Fruit fly (Drosophila melanogaster) whole organism, embryonic: ENCODE results near the gene CG6094.

Source experiments
- Aef1 ChIP-seq: fragments of 200-800 bp; sonication (Bioruptor generic); IDR thresholded peaks from 3 replicates; pipeline ENCODE4 v1.3.6; 2022; ENCODE audit warnings: missing biosample characterization, missing genetic modification characterization
- CG10959 ChIP-seq: fragments of 200-800 bp; sonication (Bioruptor generic); IDR thresholded peaks from 2 replicates; pipeline ENCODE4 v1.3.6; 2022; ENCODE audit warnings: missing biosample characterization, missing genetic modification characterization
- CG11696 ChIP-seq: fragments of 200-800 bp; sonication (Bioruptor generic); IDR thresholded peaks from 2 replicates; pipeline ENCODE4 v1.3.6; 2022; ENCODE audit warnings: missing biosample characterization, missing genetic modification characterization
- CG11723 ChIP-seq: fragments of 200-800 bp; sonication (Bioruptor generic); optimal IDR thresholded peaks from 2 replicates; lab custom pipeline; 2017; ENCODE audit warnings: missing biosample characterization, mild to moderate bottlenecking, missing genetic modification characterization
- CG12071 ChIP-seq: fragments of 200-800 bp; sonication (Bioruptor generic); optimal IDR thresholded peaks from 3 replicates; lab custom pipeline; 2018; ENCODE audit warnings: missing biosample characterization, mild to moderate bottlenecking, missing genetic modification characterization
- CG12155 ChIP-seq: fragments of 200-800 bp; sonication (Bioruptor generic); optimal IDR thresholded peaks from 3 replicates; lab custom pipeline; 2016; ENCODE audit warnings: missing biosample characterization, missing genetic modification characterization
- CG17186 ChIP-seq: fragments of 200-800 bp; sonication (Bioruptor generic); optimal IDR thresholded peaks from 3 replicates; lab custom pipeline; 2017; ENCODE audit warnings: missing biosample characterization, missing genetic modification reagents, missing genetic modification characterization
- CG18476 ChIP-seq: fragments of 200-800 bp; sonication (Bioruptor generic); optimal IDR thresholded peaks from 2 replicates; lab custom pipeline; 2016; ENCODE audit warnings: missing biosample characterization, mild to moderate bottlenecking, missing genetic modification characterization
- CG3065 ChIP-seq: fragments of 200-800 bp; sonication (Bioruptor generic); optimal IDR thresholded peaks from 2 replicates; lab custom pipeline; 2016; ENCODE audit warnings: missing biosample characterization, missing genetic modification characterization
- CG31388 ChIP-seq: fragments of 200-800 bp; sonication (Bioruptor generic); optimal IDR thresholded peaks from 2 replicates; lab custom pipeline; 2016; ENCODE audit warnings: missing biosample characterization, missing genetic modification characterization
- CG5180 ChIP-seq: fragments of 200-800 bp; sonication (Bioruptor generic); optimal IDR thresholded peaks from 3 replicates; lab custom pipeline; 2017; ENCODE audit warnings: missing biosample characterization, missing genetic modification characterization, mild to moderate bottlenecking, moderate library complexity, missing genetic modification reagents
- CG5953 ChIP-seq: fragments of 200-800 bp; sonication (Bioruptor generic); IDR thresholded peaks from 2 replicates; pipeline ENCODE4 v1.3.6; 2022; ENCODE audit warnings: missing biosample characterization, missing genetic modification characterization
- CG7372 ChIP-seq: fragments of 200-800 bp; sonication (Bioruptor generic); IDR thresholded peaks from 2 replicates; pipeline ENCODE4 v1.3.6; 2022; ENCODE audit warnings: missing biosample characterization, missing genetic modification characterization
- CG7963 ChIP-seq: fragments of 200-800 bp; sonication (Bioruptor generic); IDR thresholded peaks from 3 replicates; pipeline ENCODE4 v1.3.6; 2022; ENCODE audit warnings: missing biosample characterization, missing genetic modification characterization; ENCODE audit not compliant: partially characterized antibody
- CG8388 ChIP-seq: fragments of 200-800 bp; sonication (Bioruptor generic); optimal IDR thresholded peaks from 2 replicates; lab custom pipeline; 2019; ENCODE audit warnings: missing biosample characterization, mild to moderate bottlenecking, missing genetic modification characterization, moderate library complexity
- CG9797 ChIP-seq: fragments of 200-800 bp; sonication (Bioruptor generic); optimal IDR thresholded peaks from 3 replicates; lab custom pipeline; 2018; ENCODE audit warnings: missing biosample characterization, mild to moderate bottlenecking, missing genetic modification characterization
- CG9817 ChIP-seq: fragments of 200-800 bp; sonication (Bioruptor generic); optimal IDR thresholded peaks from 2 replicates; lab custom pipeline; 2018; ENCODE audit warnings: missing biosample characterization, mild to moderate bottlenecking, missing genetic modification characterization, moderate library complexity
- Dad ChIP-seq: fragments of 200-800 bp; sonication (Bioruptor generic); optimal IDR thresholded peaks from 3 replicates; lab custom pipeline; 2016; ENCODE audit warnings: missing biosample characterization, missing genetic modification characterization
- Gug ChIP-seq: fragments of 200-800 bp; sonication (Bioruptor generic); IDR thresholded peaks from 4 replicates; pipeline ENCODE4 v1.3.6; 2022; ENCODE audit warnings: missing biosample characterization, missing genetic modification characterization
- H2.0 ChIP-seq: fragments of 200-800 bp; sonication (Bioruptor generic); IDR thresholded peaks from 2 replicates; pipeline ENCODE4 v1.3.6; 2022; ENCODE audit warnings: missing biosample characterization, missing genetic modification characterization
- HLH3B ChIP-seq: fragments of 200-800 bp; sonication (Bioruptor generic); IDR thresholded peaks from 2 replicates; pipeline ENCODE4 v1.3.6; 2022; ENCODE audit warnings: missing biosample characterization, missing genetic modification characterization
- HLH54F ChIP-seq: fragments of 200-800 bp; sonication (Bioruptor generic); optimal IDR thresholded peaks from 3 replicates; lab custom pipeline; 2016; ENCODE audit warnings: missing biosample characterization, missing genetic modification characterization
- Hand ChIP-seq: fragments of 200-800 bp; sonication (Bioruptor generic); optimal IDR thresholded peaks from 2 replicates; lab custom pipeline; 2017; ENCODE audit warnings: mild to moderate bottlenecking, missing biosample characterization, missing genetic modification reagents, missing genetic modification characterization
- Lim3 ChIP-seq: fragments of 200-800 bp; sonication (Bioruptor generic); IDR thresholded peaks from 2 replicates; pipeline ENCODE4 v1.3.6; 2022; ENCODE audit warnings: missing biosample characterization, missing genetic modification characterization
- MTF-1 ChIP-seq: fragments of 200-800 bp; sonication (Bioruptor generic); optimal IDR thresholded peaks from 2 replicates; lab custom pipeline; 2018; ENCODE audit warnings: missing biosample characterization, mild to moderate bottlenecking, missing genetic modification characterization, borderline replicate concordance
- NC2β ChIP-seq: fragments of 200-800 bp; sonication (Bioruptor generic); optimal IDR thresholded peaks from 2 replicates; lab custom pipeline; 2016; ENCODE audit warnings: missing biosample characterization, missing genetic modification characterization
- NK7.1 ChIP-seq: fragments of 200-800 bp; sonication (Bioruptor generic); optimal IDR thresholded peaks from 3 replicates; lab custom pipeline; 2016; ENCODE audit warnings: missing biosample characterization, missing genetic modification characterization
- Stat92E ChIP-seq, 3 experiments: fragments of >200 bp in 2 of 3; fragments of 200-800 bp in 1 of 3; sonication (Bioruptor generic) in 1 of 3; optimal IDR thresholded peaks; 2 replicates each; lab custom pipeline; 2017 to 2019; ENCODE audit warnings: missing biosample characterization in 3 of 3, missing genetic modification characterization in 3 of 3, mild to moderate bottlenecking in 1 of 3, moderate library complexity in 1 of 3
- Trl ChIP-seq, 3 experiments: fragments of >200 bp in 2 of 3; fragments of 200-800 bp in 1 of 3; sonication (Bioruptor generic) in 1 of 3; optimal IDR thresholded peaks; 2 replicates in 1 of 3; 3 replicates in 2 of 3; lab custom pipeline; 2016 to 2017; ENCODE audit warnings: missing biosample characterization in 1 of 3, missing genetic modification characterization in 1 of 3
- YL-1 ChIP-seq: fragments of 200-800 bp; sonication (Bioruptor generic); optimal IDR thresholded peaks from 3 replicates; lab custom pipeline; 2017; ENCODE audit warnings: missing biosample characterization, mild to moderate bottlenecking, missing genetic modification characterization
- bigmax ChIP-seq: fragments of 200-800 bp; sonication (Bioruptor generic); optimal IDR thresholded peaks from 2 replicates; lab custom pipeline; 2018; ENCODE audit warnings: missing biosample characterization, mild to moderate bottlenecking, missing genetic modification characterization
- br ChIP-seq: fragments of >200 bp; optimal IDR thresholded peaks from 2 replicates; lab custom pipeline; 2017
- croc ChIP-seq: fragments of 200-800 bp; sonication (Bioruptor generic); conservative IDR thresholded peaks from 3 replicates; pipeline ENCODE4 v1.3.6; 2022; ENCODE audit warnings: missing biosample characterization, missing genetic modification characterization
- crp ChIP-seq, 2 experiments: fragments of 200-800 bp; sonication (Bioruptor generic); optimal IDR thresholded peaks; 2 replicates in 1 of 2; 3 replicates in 1 of 2; lab custom pipeline; 2017; ENCODE audit warnings: missing biosample characterization in 2 of 2, missing genetic modification characterization in 2 of 2, mild to moderate bottlenecking in 1 of 2, moderate library complexity in 1 of 2
- dati ChIP-seq: fragments of 200-800 bp; sonication (Bioruptor generic); IDR thresholded peaks from 2 replicates; pipeline ENCODE4 v1.3.6; 2022; ENCODE audit warnings: missing biosample characterization, missing genetic modification characterization
- dmrt99B ChIP-seq: fragments of 200-800 bp; sonication (Bioruptor generic); optimal IDR thresholded peaks from 2 replicates; lab custom pipeline; 2018; ENCODE audit warnings: missing biosample characterization, mild to moderate bottlenecking, missing genetic modification characterization, moderate library complexity
- ems ChIP-seq: fragments of 200-800 bp; sonication (Bioruptor generic); optimal IDR thresholded peaks from 3 replicates; lab custom pipeline; 2016; ENCODE audit warnings: missing biosample characterization, missing genetic modification characterization
- eve ChIP-seq, 2 experiments: fragments of >200 bp; optimal IDR thresholded peaks; 2 replicates each; lab custom pipeline; 2017; ENCODE audit warnings: missing biosample characterization in 2 of 2, missing genetic modification characterization in 2 of 2
- gsb-n ChIP-seq: fragments of 200-800 bp; sonication (Bioruptor generic); optimal IDR thresholded peaks from 3 replicates; lab custom pipeline; 2018; ENCODE audit warnings: missing biosample characterization, mild to moderate bottlenecking, missing genetic modification characterization
- hb ChIP-seq: fragments of 200-800 bp; sonication (Bioruptor generic); IDR thresholded peaks from 3 replicates; pipeline ENCODE4 v1.3.6; 2022; ENCODE audit warnings: missing biosample characterization, missing genetic modification characterization; ENCODE audit not compliant: partially characterized antibody
- mirr ChIP-seq: fragments of 200-800 bp; sonication (Bioruptor generic); optimal IDR thresholded peaks from 3 replicates; lab custom pipeline; 2018; ENCODE audit warnings: missing biosample characterization, mild to moderate bottlenecking, missing genetic modification characterization
- nmo ChIP-seq: fragments of 200-800 bp; sonication (Bioruptor generic); optimal IDR thresholded peaks from 2 replicates; lab custom pipeline; 2018; ENCODE audit warnings: missing biosample characterization, mild to moderate bottlenecking, missing genetic modification characterization, moderate library complexity
- onecut ChIP-seq: fragments of 200-800 bp; sonication (Bioruptor generic); IDR thresholded peaks from 2 replicates; pipeline ENCODE4 v1.3.6; 2022; ENCODE audit warnings: missing biosample characterization, missing genetic modification characterization
- pho ChIP-seq: fragments of 200-800 bp; sonication (Bioruptor generic); optimal IDR thresholded peaks from 2 replicates; lab custom pipeline; 2016; ENCODE audit warnings: missing biosample characterization, missing genetic modification characterization
- pzg ChIP-seq: fragments of 200-800 bp; sonication (Bioruptor generic); optimal IDR thresholded peaks from 3 replicates; lab custom pipeline; 2018; ENCODE audit warnings: missing biosample characterization, mild to moderate bottlenecking, missing genetic modification characterization, moderate library complexity
- scrt ChIP-seq: fragments of 200-800 bp; sonication (Bioruptor generic); optimal IDR thresholded peaks from 2 replicates; lab custom pipeline; 2018; ENCODE audit warnings: missing biosample characterization, mild to moderate bottlenecking, missing genetic modification characterization, moderate library complexity
- stwl ChIP-seq: fragments of 200-800 bp; sonication (Bioruptor generic); optimal IDR thresholded peaks from 3 replicates; lab custom pipeline; 2018; ENCODE audit warnings: missing biosample characterization, mild to moderate bottlenecking, missing genetic modification characterization, moderate library complexity
- toy ChIP-seq: fragments of 200-800 bp; sonication (Bioruptor generic); IDR thresholded peaks from 2 replicates; pipeline ENCODE4 v1.3.6; 2022; ENCODE audit warnings: missing biosample characterization, missing genetic modification characterization
- tup ChIP-seq: fragments of 200-800 bp; sonication (Bioruptor generic); optimal IDR thresholded peaks from 2 replicates; lab custom pipeline; 2016; ENCODE audit warnings: missing biosample characterization, mild to moderate bottlenecking, missing genetic modification characterization, moderate library complexity
- vnd ChIP-seq: fragments of 200-800 bp; sonication (Bioruptor generic); IDR thresholded peaks from 3 replicates; pipeline ENCODE4 v1.3.6; 2022; ENCODE audit warnings: missing biosample characterization, missing genetic modification characterization; ENCODE audit not compliant: partially characterized antibody
- zf30C ChIP-seq: fragments of 200-800 bp; sonication (Bioruptor generic); optimal IDR thresholded peaks from 3 replicates; lab custom pipeline; 2018; ENCODE audit warnings: missing biosample characterization, mild to moderate bottlenecking, missing genetic modification characterization

CG6094 gene

DNA sequence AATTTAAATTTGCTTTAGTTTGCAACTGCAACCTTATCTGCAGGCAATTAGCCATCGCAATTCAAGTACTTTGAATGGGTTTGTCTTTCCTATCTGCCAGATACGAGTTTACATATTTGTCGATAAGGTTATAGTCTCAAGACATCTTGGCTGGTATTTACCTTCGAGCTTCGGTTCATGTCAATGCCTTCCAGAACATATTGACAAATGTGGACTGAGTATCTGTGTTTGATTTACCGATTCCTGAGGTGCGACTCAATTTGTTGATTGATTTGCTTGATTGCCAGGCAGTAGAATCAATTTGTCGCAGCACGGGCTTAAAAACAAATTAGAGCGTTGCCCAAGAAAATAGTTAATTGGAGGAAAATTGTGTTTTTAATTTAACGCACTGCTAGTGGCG lies 45.9 kb downstream of the CG6094 start (continued):
- TF ChIP-seq hb (no peak), CG31388 (GFP tag; lab: Kevin White, UChicago) (no peak), CG5953 (no peak), tup (GFP tag; lab: Kevin White, UChicago) (no peak), stwl (tag; lab: Kevin White, UChicago) (no peak), pzg (GFP tag; lab: Kevin White, UChicago) (no peak), ems (no peak), crp (GFP tag; optimal IDR thresholded peaks at IDR 0.05; lab: Kevin White, UChicago) (no peak), bigmax (GFP tag; lab: Kevin White, UChicago) (no peak), CG12071 (GFP tag; lab: Kevin White, UChicago) (peak; percentile 45), toy (GFP tag; lab: Robert Waterston, UW) (no peak), Dad (GFP tag; lab: Kevin White, UChicago) (no peak), gsb-n (peak; percentile 56), eve (GFP tag; optimal IDR thresholded peaks at IDR 0.05; lab: Kevin White, UChicago) (no peak), HLH54F (no peak), CG8388 (GFP tag; lab: Kevin White, UChicago) (no peak), Trl (optimal IDR thresholded peaks at IDR 0.05; lab: Kevin White, UChicago) (no peak), Trl (GFP tag; optimal IDR thresholded peaks at IDR 0.05; lab: Kevin White, UChicago) (peak; percentile 21), dmrt99B (tag; lab: Kevin White, UChicago) (no peak), croc (GFP tag; lab: Robert Waterston, UW) (no peak), pho (GFP tag; lab: Kevin White, UChicago) (no peak), scrt (GFP tag; lab: Kevin White, UChicago) (no peak), HLH3B (no peak; the same call in 1 of the 2 replicates), YL-1 (no peak), dati (GFP tag; lab: Robert Waterston, UW) (no peak), NC2β (GFP tag; lab: Kevin White, UChicago) (peak; percentile 11), CG11723 (GFP tag; lab: Kevin White, UChicago) (no peak), CG11696 (no peak), H2.0 (GFP tag; lab: Robert Waterston, UW) (no peak), NK7.1 (no peak), Stat92E (GFP tag; optimal IDR thresholded peaks at IDR 0.05; lab: Kevin White, UChicago) (no peak), mirr (GFP tag; lab: Kevin White, UChicago) (peak; percentile 72), onecut (GFP tag; lab: Robert Waterston, UW) (peak; percentile 31; the same call in 1 of the 2 replicates), zf30C (GFP tag; lab: Kevin White, UChicago) (no peak), CG7963 (GFP tag; lab: Robert Waterston, UW) (no peak), CG5180 (GFP tag; lab: Kevin White, UChicago) (peak; percentile 28), nmo (GFP tag; lab: Kevin White, UChicago) (no peak), Aef1 (GFP tag; lab: Robert Waterston, UW) (no peak), CG18476 (GFP tag; lab: Kevin White, UChicago) (no peak), vnd (GFP tag; lab: Robert Waterston, UW) (no peak), CG12155 (no peak), CG9797 (GFP tag; lab: Kevin White, UChicago) (no peak), Lim3 (GFP tag; lab: Robert Waterston, UW) (peak; percentile 18; the same call in 1 of the 2 replicates), Gug (GFP tag; lab: Robert Waterston, UW) (no peak), MTF-1 (GFP tag; lab: Kevin White, UChicago) (peak; percentile 60), CG17186 (GFP tag; lab: Kevin White, UChicago) (peak; percentile 8), CG10959 (GFP tag; lab: Robert Waterston, UW) (no peak), br (lab: Kevin White, UChicago) (no peak), CG7372 (GFP tag; lab: Robert Waterston, UW) (no peak), CG3065 (GFP tag; lab: Kevin White, UChicago) (no peak), Hand (GFP tag; lab: Kevin White, UChicago) (no peak), CG9817 (tag; lab: Kevin White, UChicago) (no peak)
